Worm (Caenorhabditis elegans): Measurements from ENCODE around the gene pph-6.

pph-6 gene

ce11 chrIII:3471403-3472053 is 10.0 kb downstream of the pph-6 start, which contains the start of gene rsu-1 (continued):
- TF ChIP-seq lsy-2 (tag; optimal IDR thresholded peaks at IDR 0.05), result peak; percentile 66 to 75
- peak; percentile 9 for TF ChIP-seq nhr-11 (tag; optimal IDR thresholded peaks at IDR 0.05)
- TF ChIP-seq nhr-77 (tag; optimal IDR thresholded peaks at IDR 0.05), result peak; percentile 54
- TF ChIP-seq fkh-10 (GFP tag; optimal IDR thresholded peaks at IDR 0.05), result no peak
- peak; percentile 57 for TF ChIP-seq nhr-47 (tag; optimal IDR thresholded peaks at IDR 0.05)
- TF ChIP-seq nhr-85 (tag), result peak; percentile 46
- TF ChIP-seq snpc-4 (tag; optimal IDR thresholded peaks at IDR 0.05), result no peak
- no peak for TF ChIP-seq grh-1 (GFP tag; IDR thresholded peaks at IDR 0.05)
- no peak for TF ChIP-seq hlh-4 (tag; optimal IDR thresholded peaks at IDR 0.05)
- peak; percentile 69 for TF ChIP-seq xbp-1 (tag; optimal IDR thresholded peaks at IDR 0.05)
- TF ChIP-seq nhr-28 (tag; optimal IDR thresholded peaks at IDR 0.05), result no peak
- TF ChIP-seq isw-1 (GFP tag; IDR thresholded peaks at IDR 0.05), result no peak
- TF ChIP-seq egl-27 (tag; optimal IDR thresholded peaks at IDR 0.05), result peak in 1 of 2 experiments; percentile 18
- TF ChIP-seq unc-30 (tag; optimal IDR thresholded peaks at IDR 0.05), result no peak
- TF ChIP-seq ceh-88 (GFP tag; IDR thresholded peaks at IDR 0.05), result no peak
- no peak for TF ChIP-seq hlh-17 (GFP tag; optimal IDR thresholded peaks at IDR 0.05; ENCODE audit: borderline replicate concordance)
- peak; percentile 74 for TF ChIP-seq nhr-71 (tag; optimal IDR thresholded peaks at IDR 0.05)
- TF ChIP-seq unc-98 (GFP tag; IDR thresholded peaks at IDR 0.05), result no peak
- TF ChIP-seq pqm-1 (tag; optimal IDR thresholded peaks at IDR 0.05), result no peak
- TF ChIP-seq ceh-63 (GFP tag; optimal IDR thresholded peaks at IDR 0.05), result no peak
- TF ChIP-seq nhr-84 (tag; optimal IDR thresholded peaks at IDR 0.05), result no peak
- no peak for TF ChIP-seq ets-5 (GFP tag; IDR thresholded peaks at IDR 0.05)
- peak; percentile 53 for TF ChIP-seq jun-1 (tag; optimal IDR thresholded peaks at IDR 0.05)
- TF ChIP-seq aha-1 (tag; optimal IDR thresholded peaks at IDR 0.05), result no peak
- no peak for TF ChIP-seq efl-3 (GFP tag; optimal IDR thresholded peaks at IDR 0.05)
- no peak for TF ChIP-seq alr-1 (tag; optimal IDR thresholded peaks at IDR 0.05; ENCODE audit: borderline replicate concordance)
- peak; percentile 68 for TF ChIP-seq rnt-1 (tag; optimal IDR thresholded peaks at IDR 0.05)
- no peak for TF ChIP-seq fkh-4 (tag; optimal IDR thresholded peaks at IDR 0.05; ENCODE audit: borderline replicate concordance)
- TF ChIP-seq mab-9 (GFP tag; IDR thresholded peaks at IDR 0.05), result no peak
- TF ChIP-seq pax-3 (tag; optimal IDR thresholded peaks at IDR 0.05), result no peak
- TF ChIP-seq nhr-12 (tag; optimal IDR thresholded peaks at IDR 0.05), result no peak
- TF ChIP-seq fkh-8 (tag; optimal IDR thresholded peaks at IDR 0.05), result no peak
- no peak for TF ChIP-seq elt-2 (tag; optimal IDR thresholded peaks at IDR 0.05)
- TF ChIP-seq egl-13 (tag; optimal IDR thresholded peaks at IDR 0.05), result no peak
- TF ChIP-seq F16B12.6 (tag; optimal IDR thresholded peaks at IDR 0.05), result peak; percentile 2
- TF ChIP-seq unc-62 (GFP tag; optimal IDR thresholded peaks at IDR 0.05), result no peak
- TF ChIP-seq ceh-82 (tag; optimal IDR thresholded peaks at IDR 0.05), result peak; percentile 6 to 39 (median 34)
- TF ChIP-seq pag-3 (tag; optimal IDR thresholded peaks at IDR 0.05; ENCODE audit: borderline replicate concordance, insufficient read depth), result no peak
- TF ChIP-seq ztf-4 (tag; optimal IDR thresholded peaks at IDR 0.05), result no peak
- no peak for TF ChIP-seq lin-39 (tag; optimal IDR thresholded peaks at IDR 0.05)
- TF ChIP-seq sup-37 (GFP tag; optimal IDR thresholded peaks at IDR 0.05), result no peak
- TF ChIP-seq nhr-19 (GFP tag; conservative IDR thresholded peaks at IDR 0.05), result peak; percentile 61
- TF ChIP-seq efl-1 (optimal IDR thresholded peaks at IDR 0.05), result peak; percentile 58 to 67
- TF ChIP-seq efl-1 (GFP tag; optimal IDR thresholded peaks at IDR 0.05 in 1 of 2), result peak; percentile 47 to 91
- no peak for TF ChIP-seq ceh-8 (GFP tag; optimal IDR thresholded peaks at IDR 0.05)
- peak; percentile 95 for TF ChIP-seq blmp-1 (tag; optimal IDR thresholded peaks at IDR 0.05)
- TF ChIP-seq Y116A8C.19 (tag; optimal IDR thresholded peaks at IDR 0.05; ENCODE audit: borderline replicate concordance), result no peak
- peak; percentile 34 for TF ChIP-seq C16A3.4 (tag; optimal IDR thresholded peaks at IDR 0.05)
- peak; percentile 64 for TF ChIP-seq swsn-7 (tag; optimal IDR thresholded peaks at IDR 0.05)
- TF ChIP-seq mep-1 (tag; optimal IDR thresholded peaks at IDR 0.05), result peak; percentile 71
- TF ChIP-seq lir-3 (tag; optimal IDR thresholded peaks at IDR 0.05; ENCODE audit: poor library complexity), result no peak
- no peak for TF ChIP-seq tlp-1 (tag; optimal IDR thresholded peaks at IDR 0.05)
